Fruit fly (Drosophila melanogaster) whole organism, embryonic: ENCODE results near the gene CG14567.

Source experiments
- Atf6 ChIP-seq: fragments of 200-800 bp; sonication (Bioruptor generic); IDR thresholded peaks from 2 replicates; pipeline ENCODE4 v1.3.6; 2022; ENCODE audit warnings: missing biosample characterization, missing genetic modification characterization
- Bgb ChIP-seq: fragments of 200-800 bp; sonication (Bioruptor generic); IDR thresholded peaks from 2 replicates; pipeline ENCODE4 v1.3.6; 2022; ENCODE audit warnings: missing biosample characterization, missing genetic modification characterization; ENCODE audit not compliant: partially characterized antibody
- CG10654 ChIP-seq: fragments of 200-800 bp; sonication (Bioruptor generic); optimal IDR thresholded peaks from 2 replicates; lab custom pipeline; 2016; ENCODE audit warnings: missing biosample characterization, missing genetic modification characterization
- CG11504 ChIP-seq: fragments of 200-800 bp; sonication (Bioruptor generic); optimal IDR thresholded peaks from 3 replicates; lab custom pipeline; 2019; ENCODE audit warnings: missing biosample characterization, mild to moderate bottlenecking, missing genetic modification characterization, moderate library complexity
- CG11560 ChIP-seq: fragments of 200-800 bp; sonication (Bioruptor generic); IDR thresholded peaks from 3 replicates; pipeline ENCODE4 v1.3.6; 2022; ENCODE audit warnings: missing biosample characterization, missing genetic modification characterization
- CG11695 ChIP-seq: fragments of 200-800 bp; sonication (Bioruptor generic); IDR thresholded peaks from 3 replicates; pipeline ENCODE4 v1.3.6; 2022; ENCODE audit warnings: missing biosample characterization, missing genetic modification characterization
- CG14050 ChIP-seq: fragments of 200-800 bp; sonication (Bioruptor generic); IDR thresholded peaks from 3 replicates; pipeline ENCODE4 v1.3.6; 2022; ENCODE audit warnings: missing biosample characterization, missing genetic modification characterization
- CG14860 ChIP-seq: fragments of 200-800 bp; sonication (Bioruptor generic); IDR thresholded peaks from 3 replicates; pipeline ENCODE4 v1.3.6; 2022; ENCODE audit warnings: missing biosample characterization, missing genetic modification characterization; ENCODE audit not compliant: partially characterized antibody
- CG15269 ChIP-seq: fragments of 200-800 bp; sonication (Bioruptor generic); optimal IDR thresholded peaks from 2 replicates; lab custom pipeline; 2018; ENCODE audit warnings: missing biosample characterization, mild to moderate bottlenecking, missing genetic modification characterization, moderate library complexity
- CG15514 ChIP-seq: fragments of 200-800 bp; sonication (Bioruptor generic); optimal IDR thresholded peaks from 3 replicates; lab custom pipeline; 2017; ENCODE audit warnings: missing biosample characterization, missing genetic modification characterization, mild to moderate bottlenecking, moderate library complexity, missing genetic modification reagents
- CG17186 ChIP-seq: fragments of 200-800 bp; sonication (Bioruptor generic); optimal IDR thresholded peaks from 3 replicates; lab custom pipeline; 2017; ENCODE audit warnings: missing biosample characterization, missing genetic modification reagents, missing genetic modification characterization
- CG17612 ChIP-seq: fragments of 200-800 bp; sonication (Bioruptor generic); IDR thresholded peaks from 2 replicates; pipeline ENCODE4 v1.3.6; 2022; ENCODE audit warnings: missing biosample characterization, missing genetic modification characterization
- CG17829 ChIP-seq: fragments of 200-800 bp; optimal IDR thresholded peaks from 2 replicates; lab custom pipeline; 2019; ENCODE audit warnings: missing biosample characterization, mild to moderate bottlenecking, missing genetic modification characterization, moderate library complexity
- CG2678 ChIP-seq: fragments of 200-800 bp; sonication (Bioruptor generic); optimal IDR thresholded peaks from 3 replicates; lab custom pipeline; 2019; ENCODE audit warnings: missing biosample characterization, mild to moderate bottlenecking, missing genetic modification characterization, moderate library complexity
- CG2875 ChIP-seq: fragments of 200-800 bp; sonication (Bioruptor generic); optimal IDR thresholded peaks from 2 replicates; lab custom pipeline; 2017; ENCODE audit warnings: missing biosample characterization, mild to moderate bottlenecking, missing genetic modification characterization, missing genetic modification reagents
- CG3281 ChIP-seq: fragments of 200-800 bp; sonication (Bioruptor generic); optimal IDR thresholded peaks from 3 replicates; lab custom pipeline; 2017; ENCODE audit warnings: missing biosample characterization, mild to moderate bottlenecking, missing genetic modification characterization
- CG4730 ChIP-seq: fragments of 200-800 bp; sonication (Bioruptor generic); IDR thresholded peaks from 2 replicates; pipeline ENCODE4 v1.3.6; 2022; ENCODE audit warnings: missing biosample characterization, missing genetic modification characterization
- CG4820 ChIP-seq: fragments of 200-800 bp; sonication (Bioruptor generic); optimal IDR thresholded peaks from 3 replicates; lab custom pipeline; 2016; ENCODE audit warnings: missing biosample characterization, missing genetic modification characterization
- CG5953 ChIP-seq: fragments of 200-800 bp; sonication (Bioruptor generic); IDR thresholded peaks from 2 replicates; pipeline ENCODE4 v1.3.6; 2022; ENCODE audit warnings: missing biosample characterization, missing genetic modification characterization
- CG7271 ChIP-seq: fragments of 200-800 bp; sonication (Bioruptor generic); optimal IDR thresholded peaks from 2 replicates; lab custom pipeline; 2018; ENCODE audit warnings: missing biosample characterization, mild to moderate bottlenecking, missing genetic modification characterization, moderate library complexity
- CG7745 ChIP-seq: fragments of 200-800 bp; sonication (Bioruptor generic); optimal IDR thresholded peaks from 2 replicates; lab custom pipeline; 2018; ENCODE audit warnings: missing biosample characterization, mild to moderate bottlenecking, missing genetic modification characterization, moderate library complexity
- CG9817 ChIP-seq: fragments of 200-800 bp; sonication (Bioruptor generic); optimal IDR thresholded peaks from 2 replicates; lab custom pipeline; 2018; ENCODE audit warnings: missing biosample characterization, mild to moderate bottlenecking, missing genetic modification characterization, moderate library complexity
- CHES-1-like ChIP-seq: fragments of 200-800 bp; sonication (Bioruptor generic); optimal IDR thresholded peaks from 2 replicates; lab custom pipeline; 2016; ENCODE audit warnings: missing biosample characterization, missing genetic modification characterization
- Doc2 ChIP-seq: fragments of 200-800 bp; sonication (Bioruptor generic); IDR thresholded peaks from 2 replicates; pipeline ENCODE4 v1.3.6; 2022; ENCODE audit warnings: missing biosample characterization, missing genetic modification characterization
- Drgx ChIP-seq: fragments of 200-800 bp; sonication (Bioruptor generic); IDR thresholded peaks from 2 replicates; pipeline ENCODE4 v1.3.6; 2022; ENCODE audit warnings: missing biosample characterization, missing genetic modification characterization
- MBD-R2 ChIP-seq: fragments of 200-800 bp; sonication (Bioruptor generic); IDR thresholded peaks from 2 replicates; pipeline ENCODE4 v1.3.6; 2022; ENCODE audit warnings: missing biosample characterization, missing genetic modification characterization
- Mrtf ChIP-seq: fragments of 200-800 bp; sonication (Bioruptor generic); IDR thresholded peaks from 3 replicates; pipeline ENCODE4 v1.3.6; 2022; ENCODE audit warnings: missing biosample characterization, missing genetic modification characterization
- NFAT ChIP-seq: fragments of 200-800 bp; sonication (Bioruptor generic); IDR thresholded peaks from 2 replicates; pipeline ENCODE4 v1.3.6; 2022; ENCODE audit warnings: missing biosample characterization, missing genetic modification characterization
- Scr ChIP-seq: fragments of 200-800 bp; sonication (Bioruptor generic); IDR thresholded peaks from 2 replicates; pipeline ENCODE4 v1.3.6; 2022; ENCODE audit warnings: missing biosample characterization, missing genetic modification characterization; ENCODE audit not compliant: partially characterized antibody
- ap ChIP-seq: fragments of 200-800 bp; sonication (Bioruptor generic); IDR thresholded peaks from 2 replicates; pipeline ENCODE4 v1.3.6; 2022; ENCODE audit warnings: missing biosample characterization, missing genetic modification characterization
- ase ChIP-seq: fragments of 200-800 bp; sonication (Bioruptor generic); IDR thresholded peaks from 3 replicates; pipeline ENCODE4 v1.3.6; 2022; ENCODE audit warnings: missing biosample characterization, missing genetic modification characterization
- bigmax ChIP-seq: fragments of 200-800 bp; sonication (Bioruptor generic); optimal IDR thresholded peaks from 2 replicates; lab custom pipeline; 2018; ENCODE audit warnings: missing biosample characterization, mild to moderate bottlenecking, missing genetic modification characterization
- corto ChIP-seq: fragments of 200-800 bp; sonication (Bioruptor generic); optimal IDR thresholded peaks from 2 replicates; lab custom pipeline; 2016; ENCODE audit warnings: missing biosample characterization, mild to moderate bottlenecking, missing genetic modification characterization, moderate library complexity
- dan ChIP-seq: fragments of 200-800 bp; sonication (Bioruptor generic); IDR thresholded peaks from 2 replicates; pipeline ENCODE4 v1.3.6; 2022; ENCODE audit warnings: missing biosample characterization, missing genetic modification characterization
- fd96Cb ChIP-seq: fragments of 200-800 bp; sonication (Bioruptor generic); optimal IDR thresholded peaks from 2 replicates; lab custom pipeline; 2018; ENCODE audit warnings: missing biosample characterization, mild to moderate bottlenecking, missing genetic modification characterization, moderate library complexity
- gce ChIP-seq: fragments of 200-800 bp; sonication (Bioruptor generic); IDR thresholded peaks from 3 replicates; pipeline ENCODE4 v1.3.6; 2022; ENCODE audit warnings: missing biosample characterization, missing genetic modification characterization
- gem ChIP-seq: fragments of 200-800 bp; sonication (Bioruptor generic); optimal IDR thresholded peaks from 2 replicates; lab custom pipeline; 2019; ENCODE audit warnings: missing biosample characterization, mild to moderate bottlenecking, missing genetic modification characterization, moderate library complexity
- gro ChIP-seq: fragments of 200-800 bp; sonication (Bioruptor generic); optimal IDR thresholded peaks from 2 replicates; lab custom pipeline; 2016; ENCODE audit warnings: missing biosample characterization, missing genetic modification characterization
- hb ChIP-seq: fragments of 200-800 bp; sonication (Bioruptor generic); IDR thresholded peaks from 3 replicates; pipeline ENCODE4 v1.3.6; 2022; ENCODE audit warnings: missing biosample characterization, missing genetic modification characterization; ENCODE audit not compliant: partially characterized antibody
- hth ChIP-seq: fragments of >200 bp; optimal IDR thresholded peaks from 2 replicates; lab custom pipeline; 2017; ENCODE audit warnings: inconsistent platforms
- insv ChIP-seq, 2 experiments: fragments of 200-800 bp; sonication (Bioruptor generic); optimal IDR thresholded peaks; 3 replicates each; lab custom pipeline; 2016 to 2018; ENCODE audit warnings: missing biosample characterization in 2 of 2, missing genetic modification characterization in 2 of 2
- kni ChIP-seq: fragments of 200-800 bp; sonication (Bioruptor generic); optimal IDR thresholded peaks from 3 replicates; lab custom pipeline; 2017; ENCODE audit warnings: mild to moderate bottlenecking, missing biosample characterization, missing genetic modification reagents, missing genetic modification characterization
- lbe ChIP-seq: fragments of 200-800 bp; sonication (Bioruptor generic); optimal IDR thresholded peaks from 2 replicates; lab custom pipeline; 2016; ENCODE audit warnings: missing biosample characterization, mild to moderate bottlenecking, missing genetic modification characterization
- prd ChIP-seq, 3 experiments: fragments of >200 bp in 2 of 3; fragments of 200-800 bp in 1 of 3; sonication (Bioruptor generic) in 1 of 3; optimal IDR thresholded peaks in 2 of 3; IDR thresholded peaks in 1 of 3; 2 replicates in 2 of 3; 3 replicates in 1 of 3; pipeline versions ENCODE4 v1.3.6 to Lab custom; 2017 to 2022; ENCODE audit warnings: missing biosample characterization in 1 of 3, missing genetic modification characterization in 1 of 3
- ro ChIP-seq: fragments of 200-800 bp; sonication (Bioruptor generic); IDR thresholded peaks from 2 replicates; pipeline ENCODE4 v1.3.6; 2022; ENCODE audit warnings: missing biosample characterization, missing genetic modification characterization
- sqz ChIP-seq: fragments of 200-800 bp; sonication (Bioruptor generic); optimal IDR thresholded peaks from 3 replicates; lab custom pipeline; 2018; ENCODE audit warnings: missing biosample characterization, mild to moderate bottlenecking, missing genetic modification characterization
- tin ChIP-seq: fragments of 200-800 bp; sonication (Bioruptor generic); optimal IDR thresholded peaks from 3 replicates; lab custom pipeline; 2016; ENCODE audit warnings: missing biosample characterization, missing genetic modification characterization
- unc-4 ChIP-seq: fragments of 200-800 bp; sonication (Bioruptor generic); IDR thresholded peaks from 2 replicates; pipeline ENCODE4 v1.3.6; 2022; ENCODE audit warnings: missing biosample characterization, missing genetic modification characterization; ENCODE audit not compliant: partially characterized antibody
- unpg ChIP-seq: fragments of 200-800 bp; sonication (Bioruptor generic); optimal IDR thresholded peaks from 3 replicates; lab custom pipeline; 2018; ENCODE audit warnings: missing biosample characterization, mild to moderate bottlenecking, missing genetic modification characterization, moderate library complexity
- zfh1 ChIP-seq: fragments of 200-800 bp; sonication (Bioruptor generic); IDR thresholded peaks from 3 replicates; pipeline ENCODE4 v1.3.6; 2022; ENCODE audit warnings: missing biosample characterization, missing genetic modification characterization

Gene CG14567

dm6 chr3L:21728616-21729047, 9.6 kb downstream of the CG14567 start, which contains the start of the genes CG11247 and Polr2H (continued):
- TF ChIP-seq Scr (peak; percentile 84), CG5953 (GFP tag; lab: Robert Waterston, UW) (0 out of 2 replicates have a peak, but pooled peaks have one; percentile 62), CG3281 (GFP tag; lab: Kevin White, UChicago) (peak; percentile 82), CG7271 (peak; percentile 60), hb (GFP tag; lab: Robert Waterston, UW) (peak; percentile 67; the same call in 2 of the 3 replicates), CG14050 (peak; percentile 82), fd96Cb (tag; lab: Kevin White, UChicago) (peak; percentile 85), CG9817 (tag; lab: Kevin White, UChicago) (peak; percentile 94), MBD-R2 (GFP tag; lab: Robert Waterston, UW) (peak; percentile 94), Atf6 (GFP tag; lab: Robert Waterston, UW) (peak; percentile 85), CG17186 (GFP tag; lab: Kevin White, UChicago) (peak; percentile 97), Doc2 (GFP tag; lab: Robert Waterston, UW) (peak; percentile 82), gro (GFP tag; lab: Kevin White, UChicago) (peak; percentile 91), Drgx (GFP tag; lab: Robert Waterston, UW) (peak; percentile 77), NFAT (GFP tag; lab: Robert Waterston, UW) (peak; percentile 91), sqz (peak; percentile 28), CG7745 (tag; lab: Kevin White, UChicago) (no peak), CG4730 (GFP tag; lab: Robert Waterston, UW) (peak; percentile 88), dan (GFP tag; lab: Robert Waterston, UW) (peak; percentile 91), CG17829 (peak; percentile 89), ro (GFP tag; lab: Robert Waterston, UW) (peak; percentile 70; the same call in 1 of the 2 replicates), tin (GFP tag; lab: Kevin White, UChicago) (peak; percentile 94), CG17612 (GFP tag; lab: Robert Waterston, UW) (peak; percentile 81), CG2875 (GFP tag; lab: Kevin White, UChicago) (peak; percentile 41), bigmax (GFP tag; lab: Kevin White, UChicago) (no peak), CG11695 (GFP tag; lab: Robert Waterston, UW) (peak; percentile 76; the same call in 2 of the 3 replicates), kni (GFP tag; lab: Kevin White, UChicago) (no peak), CG11560 (peak; percentile 82), CG15514 (GFP tag; lab: Kevin White, UChicago) (peak; percentile 72), CG10654 (peak; percentile 93), gem (peak; percentile 93), CHES-1-like (GFP tag; lab: Kevin White, UChicago) (peak; percentile 96), prd (optimal IDR thresholded peaks at IDR 0.05; lab: Kevin White, UChicago) (no peak), prd (GFP tag; IDR thresholded peaks at IDR 0.05; lab: Robert Waterston, UW) (peak; percentile 97), Mrtf (GFP tag; lab: Robert Waterston, UW) (peak; percentile 90), CG14860 (peak; percentile 73), gce (GFP tag; lab: Robert Waterston, UW) (no peak; the same call in 2 of the 3 replicates), unpg (GFP tag; lab: Kevin White, UChicago) (peak; percentile 90), Bgb (peak; percentile 67), CG15269 (tag; lab: Kevin White, UChicago) (peak; percentile 78), hth (lab: Kevin White, UChicago) (no peak), lbe (GFP tag; lab: Kevin White, UChicago) (peak; percentile 62), CG2678 (tag; lab: Kevin White, UChicago) (peak; percentile 82), ase (GFP tag; lab: Robert Waterston, UW) (peak; percentile 92), unc-4 (GFP tag; lab: Robert Waterston, UW) (peak; percentile 73), zfh1 (GFP tag; lab: Robert Waterston, UW) (peak; percentile 92), insv (GFP tag; optimal IDR thresholded peaks at IDR 0.05; lab: Kevin White, UChicago) (peak in 1 of 2 experiments; percentile 47), corto (GFP tag; lab: Kevin White, UChicago) (no peak), CG4820 (GFP tag; lab: Kevin White, UChicago) (peak; percentile 91), ap (GFP tag; lab: Robert Waterston, UW) (peak; percentile 77), CG11504 (peak; percentile 85)
